Worm (Caenorhabditis elegans) whole organism, L4 larva: ENCODE results near the gene gfi-1.

ENCODE experiments used
- F10B5.3 ChIP-seq: sonication (generic microtip); optimal IDR thresholded peaks from 2 replicates; lab custom pipeline; 2016; ENCODE audit warnings: mild to moderate bottlenecking, missing genetic modification characterization, missing compliant biosample characterization
- F26F4.8 ChIP-seq: fragments of 200-800 bp; sonication (Bioruptor generic); conservative IDR thresholded peaks from 2 replicates; pipeline ENCODE4 v1.3.6; 2022; ENCODE audit warnings: missing genetic modification characterization, missing compliant biosample characterization
- T20F7.1 ChIP-seq: fragments of 200-800 bp; sonication (Bioruptor generic); optimal IDR thresholded peaks from 2 replicates; lab custom pipeline; 2018; ENCODE audit warnings: mild to moderate bottlenecking, missing genetic modification characterization, missing compliant biosample characterization
- T26A8.4 ChIP-seq: fragments of 200-800 bp; sonication (Bioruptor generic); IDR thresholded peaks from 2 replicates; pipeline ENCODE4 v1.3.6; 2022; ENCODE audit warnings: missing genetic modification characterization, missing compliant biosample characterization
- Y75B8A.6 ChIP-seq: fragments of 200-800 bp; sonication (Bioruptor generic); IDR thresholded peaks from 2 replicates; pipeline ENCODE4 v1.3.6; 2022; ENCODE audit warnings: missing genetic modification reagents, missing genetic modification characterization, missing compliant biosample characterization
- aha-1 ChIP-seq: fragments of 150-350 bp; peaks from one replicate; lab custom pipeline; 2014; ENCODE audit warnings: missing biosample characterization, missing genetic modification characterization
- aly-2 ChIP-seq: sonication (generic microtip); optimal IDR thresholded peaks from 2 replicates; lab custom pipeline; 2018; ENCODE audit warnings: missing biosample characterization, missing genetic modification characterization
- ceh-28 ChIP-seq: fragments of 150-350 bp; optimal IDR thresholded peaks from 2 replicates; lab custom pipeline; 2014; ENCODE audit warnings: missing biosample characterization, missing genetic modification reagents, missing genetic modification characterization
- cey-2 ChIP-seq: sonication (generic microtip); optimal IDR thresholded peaks from 3 replicates; lab custom pipeline; 2017; ENCODE audit warnings: missing genetic modification characterization, mild to moderate bottlenecking, missing compliant biosample characterization, antibody characterized with exemption, borderline replicate concordance; ENCODE audit not compliant: insufficient read depth
- ctbp-1 ChIP-seq: fragments of 200-800 bp; sonication (Bioruptor generic); IDR thresholded peaks from 2 replicates; pipeline ENCODE4 v1.3.6; 2022; ENCODE audit warnings: missing genetic modification reagents, missing genetic modification characterization, missing compliant biosample characterization
- daf-12 ChIP-seq: fragments of 150-350 bp; optimal IDR thresholded peaks from 2 replicates; lab custom pipeline; 2014; ENCODE audit warnings: missing biosample characterization, missing genetic modification reagents, missing genetic modification characterization
- daf-16 ChIP-seq, 3 experiments: sonication (generic microtip); optimal IDR thresholded peaks; 2 replicates each; lab custom pipeline; 2016 to 2017; ENCODE audit warnings: missing genetic modification characterization in 3 of 3, missing genetic modification reagents in 3 of 3, mild to moderate bottlenecking in 2 of 3, missing compliant biosample characterization in 2 of 3, missing biosample characterization in 1 of 3, moderate library complexity in 1 of 3
- dmd-8 ChIP-seq: fragments of 200-800 bp; sonication (Bioruptor generic); IDR thresholded peaks from 2 replicates; pipeline ENCODE4 v1.3.6; 2022; ENCODE audit warnings: missing genetic modification characterization, missing compliant biosample characterization
- dpl-1 ChIP-seq: fragments of 150-350 bp; optimal IDR thresholded peaks from 2 replicates; lab custom pipeline; 2014; ENCODE audit warnings: missing biosample characterization, missing genetic modification reagents, missing genetic modification characterization
- duxl-1 ChIP-seq: sonication (generic microtip); optimal IDR thresholded peaks from 2 replicates; lab custom pipeline; 2016; ENCODE audit warnings: mild to moderate bottlenecking, missing genetic modification characterization, moderate library complexity, missing compliant biosample characterization; ENCODE audit not compliant: poor library complexity
- dve-1 ChIP-seq: sonication (generic microtip); optimal IDR thresholded peaks from 2 replicates; lab custom pipeline; 2017; ENCODE audit warnings: antibody characterized with exemption, mild to moderate bottlenecking, missing genetic modification characterization, missing compliant biosample characterization; ENCODE audit not compliant: insufficient read depth
- hlh-11 ChIP-seq: fragments of 200-800 bp; sonication (Bioruptor generic); optimal IDR thresholded peaks from 2 replicates; lab custom pipeline; 2018; ENCODE audit warnings: mild to moderate bottlenecking, missing genetic modification characterization, missing compliant biosample characterization
- hmg-1.1 ChIP-seq: fragments of 200-800 bp; sonication (Bioruptor generic); IDR thresholded peaks from 2 replicates; pipeline ENCODE4 v1.3.6; 2022; ENCODE audit warnings: missing genetic modification reagents, missing genetic modification characterization, missing compliant biosample characterization
- lim-7 ChIP-seq: fragments of 200-800 bp; sonication (Bioruptor generic); IDR thresholded peaks from 2 replicates; pipeline ENCODE4 v1.3.6; 2022; ENCODE audit warnings: missing genetic modification characterization, missing compliant biosample characterization
- lin-1 ChIP-seq: fragments of 200-800 bp; sonication (Bioruptor generic); IDR thresholded peaks from 2 replicates; pipeline ENCODE4 v1.3.6; 2022; ENCODE audit warnings: missing genetic modification reagents, missing genetic modification characterization, missing compliant biosample characterization
- lin-38 ChIP-seq: fragments of 200-800 bp; sonication (Bioruptor generic); IDR thresholded peaks from 2 replicates; pipeline ENCODE4 v1.3.6; 2022; ENCODE audit warnings: missing genetic modification reagents, missing genetic modification characterization, missing compliant biosample characterization
- mep-1 ChIP-seq: fragments of 150-350 bp; sonication (generic microtip); optimal IDR thresholded peaks from 3 replicates; lab custom pipeline; 2014; ENCODE audit warnings: missing biosample characterization, missing genetic modification characterization
- mxl-2 ChIP-seq: fragments of 200-800 bp; sonication (Bioruptor generic); conservative IDR thresholded peaks from 2 replicates; pipeline ENCODE4 v1.3.6; 2022; ENCODE audit warnings: missing genetic modification reagents, missing genetic modification characterization, missing compliant biosample characterization
- nhr-10 ChIP-seq: fragments of 150-350 bp; optimal IDR thresholded peaks from 2 replicates; lab custom pipeline; 2014; ENCODE audit warnings: missing biosample characterization, missing genetic modification characterization
- nhr-102 ChIP-seq: sonication (generic microtip); optimal IDR thresholded peaks from 2 replicates; lab custom pipeline; 2016; ENCODE audit warnings: mild to moderate bottlenecking, missing genetic modification characterization, moderate library complexity, missing compliant biosample characterization
- nhr-25 ChIP-seq: sonication (generic microtip); optimal IDR thresholded peaks from 2 replicates; lab custom pipeline; 2017; ENCODE audit warnings: missing genetic modification characterization, mild to moderate bottlenecking, missing compliant biosample characterization, antibody characterized with exemption, moderate library complexity, borderline replicate concordance; ENCODE audit not compliant: insufficient read depth
- nhr-28 ChIP-seq: fragments of 150-350 bp; optimal IDR thresholded peaks from 2 replicates; lab custom pipeline; 2014; ENCODE audit warnings: missing biosample characterization, missing genetic modification characterization
- nhr-41 ChIP-seq: fragments of 200-800 bp; sonication (Bioruptor generic); IDR thresholded peaks from 2 replicates; pipeline ENCODE4 v1.3.6; 2022; ENCODE audit warnings: missing genetic modification reagents, missing genetic modification characterization, missing compliant biosample characterization
- nhr-42 ChIP-seq: fragments of 200-800 bp; sonication (Bioruptor generic); IDR thresholded peaks from 2 replicates; pipeline ENCODE4 v1.3.6; 2022; ENCODE audit warnings: missing genetic modification characterization, missing compliant biosample characterization
- nhr-77 ChIP-seq: fragments of 150-350 bp; optimal IDR thresholded peaks from 2 replicates; lab custom pipeline; 2014; ENCODE audit warnings: missing biosample characterization, missing genetic modification characterization
- pha-4 ChIP-seq, 2 experiments: fragments of 150-350 bp in 1 of 2; fragments of 200-800 bp in 1 of 2; sonication (Bioruptor generic) in 1 of 2; IDR thresholded peaks in 1 of 2; optimal IDR thresholded peaks in 1 of 2; 2 replicates each; pipeline versions ENCODE4 v1.3.6 to Lab custom; 2014 to 2022; ENCODE audit warnings: missing genetic modification characterization in 2 of 2, missing genetic modification reagents in 2 of 2, missing biosample characterization in 1 of 2, missing compliant biosample characterization in 1 of 2
- php-3 ChIP-seq: fragments of 200-800 bp; sonication (Bioruptor generic); IDR thresholded peaks from 2 replicates; pipeline ENCODE4 v1.3.6; 2022; ENCODE audit warnings: missing genetic modification reagents, missing genetic modification characterization, missing compliant biosample characterization
- pqm-1 ChIP-seq: sonication (generic microtip); optimal IDR thresholded peaks from 2 replicates; lab custom pipeline; 2017; ENCODE audit warnings: missing biosample characterization, missing genetic modification characterization
- saeg-2 ChIP-seq: fragments of 200-800 bp; sonication (Bioruptor generic); IDR thresholded peaks from 2 replicates; pipeline ENCODE4 v1.3.6; 2022; ENCODE audit warnings: missing genetic modification reagents, missing genetic modification characterization, missing compliant biosample characterization
- sdz-12 ChIP-seq: fragments of 200-800 bp; sonication (Bioruptor generic); optimal IDR thresholded peaks from 2 replicates; lab custom pipeline; 2018; ENCODE audit warnings: mild to moderate bottlenecking, missing genetic modification characterization, missing compliant biosample characterization
- set-16 ChIP-seq: fragments of 200-800 bp; sonication (Bioruptor generic); IDR thresholded peaks from 2 replicates; pipeline ENCODE4 v1.3.6; 2022; ENCODE audit warnings: missing genetic modification reagents, missing genetic modification characterization, missing compliant biosample characterization
- skn-1 ChIP-seq: fragments of 150-350 bp; optimal IDR thresholded peaks from 2 replicates; lab custom pipeline; 2014; ENCODE audit warnings: missing biosample characterization, missing genetic modification characterization
- snpc-4 ChIP-seq: fragments of 150-350 bp; optimal IDR thresholded peaks from 2 replicates; lab custom pipeline; 2014; ENCODE audit warnings: missing biosample characterization, missing genetic modification characterization
- tra-1 ChIP-seq: fragments of 200-800 bp; sonication (Bioruptor generic); IDR thresholded peaks from 2 replicates; pipeline ENCODE4 v1.3.6; 2022; ENCODE audit warnings: missing genetic modification reagents, missing genetic modification characterization, missing compliant biosample characterization
- unc-130 ChIP-seq: sonication (generic microtip); optimal IDR thresholded peaks from 2 replicates; lab custom pipeline; 2016; ENCODE audit warnings: missing genetic modification reagents, missing genetic modification characterization, missing compliant biosample characterization
- unc-62 ChIP-seq, 3 experiments: fragments of 150-350 bp in 1 of 3; sonication (generic microtip); optimal IDR thresholded peaks in 2 of 3; peaks in 1 of 3; 1 replicate in 1 of 3; 2 replicates in 2 of 3; lab custom pipeline; 2014 to 2017; ENCODE audit warnings: missing biosample characterization in 3 of 3, missing genetic modification characterization in 3 of 3, missing genetic modification reagents in 3 of 3, missing genotype in 1 of 3
- zfp-3 ChIP-seq: fragments of 200-800 bp; sonication (Bioruptor generic); conservative IDR thresholded peaks from 2 replicates; pipeline ENCODE4 v1.3.6; 2022; ENCODE audit warnings: missing genetic modification reagents, missing genetic modification characterization, missing compliant biosample characterization
- ztf-11 ChIP-seq: fragments of 150-350 bp; optimal IDR thresholded peaks from 2 replicates; lab custom pipeline; 2014; ENCODE audit warnings: missing biosample characterization, missing genetic modification characterization

gfi-1 gene

ce11 chrV:6400950-6401551 is 1.3 kb upstream of the gfi-1 start:
- TF ChIP-seq nhr-28 (tag; lab: Kevin White, UChicago) (peak; percentile 17), tra-1 (GFP tag; lab: Robert Waterston, UW) (peak; percentile 12; the same call in 1 of the 2 replicates), nhr-77 (peak; percentile 49), F26F4.8 (GFP tag; lab: Robert Waterston, UW) (no peak), ctbp-1 (no peak), set-16 (no peak), lim-7 (GFP tag; lab: Robert Waterston, UW) (peak; percentile 19; the same call in 1 of the 2 replicates), aly-2 (tag; lab: Kevin White, UChicago) (peak; percentile 77), pqm-1 (tag; lab: Kevin White, UChicago) (peak; percentile 14), daf-12 (tag; lab: Kevin White, UChicago) (no peak), snpc-4 (tag; lab: Kevin White, UChicago) (no peak), pha-4 (GFP tag; IDR thresholded peaks at IDR 0.05; lab: Robert Waterston, UW) (0 out of 2 replicates have a peak, but pooled peaks have one; percentile 20), pha-4 (tag; optimal IDR thresholded peaks at IDR 0.05; lab: Kevin White, UChicago) (no peak), aha-1 (tag; lab: Kevin White, UChicago) (peak; percentile 3), T20F7.1 (GFP tag; lab: Kevin White, UChicago) (peak; percentile 55), zfp-3 (GFP tag; lab: Robert Waterston, UW) (peak; percentile 75), lin-38 (GFP tag; lab: Robert Waterston, UW) (peak; percentile 42), Y75B8A.6 (GFP tag; lab: Robert Waterston, UW) (peak; percentile 77), mep-1 (tag; lab: Kevin White, UChicago) (peak; percentile 59), cey-2 (tag; lab: Kevin White, UChicago) (no peak), ztf-11 (tag; lab: Kevin White, UChicago) (no peak), lin-1 (0 out of 2 replicates have a peak, but pooled peaks have one; percentile 16), nhr-10 (tag; lab: Kevin White, UChicago) (peak; percentile 55), unc-62 (GFP tag; optimal IDR thresholded peaks at IDR 0.05 in 1 of 2; lab: Kevin White, UChicago) (peak in 1 of 2 experiments; percentile 57), unc-62 (tag; optimal IDR thresholded peaks at IDR 0.05; lab: Kevin White, UChicago) (no peak), dve-1 (peak; percentile 59), nhr-25 (tag; lab: Kevin White, UChicago) (no peak)
- TF ChIP-seq, all 104 proteins: peak for 17

- peak; percentile 1 for TF ChIP-seq hlh-11
- TF ChIP-seq T26A8.4 (GFP tag; lab: Robert Waterston, UW) = peak; percentile 62; the same call in 1 of the 2 replicates
- TF ChIP-seq nhr-28 (tag; lab: Kevin White, UChicago) = peak; percentile 45
- 0 out of 2 replicates have a peak, but pooled peaks have one; percentile 8 for TF ChIP-seq php-3
- TF ChIP-seq nhr-41 (GFP tag; lab: Robert Waterston, UW) = no peak
- TF ChIP-seq duxl-1 (tag; lab: Kevin White, UChicago) = no peak
- TF ChIP-seq dve-1 = peak; percentile 41
- TF ChIP-seq pqm-1 (tag; lab: Kevin White, UChicago) = peak; percentile 51
- TF ChIP-seq dpl-1 = no peak
- TF ChIP-seq daf-16 (GFP tag; optimal IDR thresholded peaks at IDR 0.05; lab: Kevin White, UChicago) = no peak
- peak; percentile 90 for TF ChIP-seq daf-16 (tag; optimal IDR thresholded peaks at IDR 0.05; lab: Kevin White, UChicago)
- no peak for TF ChIP-seq skn-1 (tag; lab: Kevin White, UChicago)
- no peak for TF ChIP-seq nhr-42 (GFP tag; lab: Robert Waterston, UW)
- TF ChIP-seq ceh-28 (tag; lab: Kevin White, UChicago) = no peak
Measured at ce11 chrV:6400528-6400927, 797 bp upstream of the gfi-1 start.

- TF ChIP-seq nhr-102 (tag; lab: Kevin White, UChicago) (peak; percentile 18), nhr-77 (peak; percentile 17), hmg-1.1 (GFP tag; lab: Robert Waterston, UW) (no peak), sdz-12 (GFP tag; lab: Kevin White, UChicago) (no peak), hlh-11 (peak; percentile 70), nhr-28 (tag; lab: Kevin White, UChicago) (peak; percentile 92), cey-2 (tag; lab: Kevin White, UChicago) (no peak), dmd-8 (GFP tag; lab: Robert Waterston, UW) (no peak), unc-130 (GFP tag; lab: Kevin White, UChicago) (no peak), php-3 (peak; percentile 72), skn-1 (tag; lab: Kevin White, UChicago) (no peak), mxl-2 (GFP tag; lab: Robert Waterston, UW) (no peak), nhr-25 (tag; lab: Kevin White, UChicago) (no peak), tra-1 (GFP tag; lab: Robert Waterston, UW) (peak; percentile 50; the same call in 1 of the 2 replicates), T20F7.1 (GFP tag; lab: Kevin White, UChicago) (no peak), saeg-2 (GFP tag; lab: Robert Waterston, UW) (no peak), pqm-1 (tag; lab: Kevin White, UChicago) (peak; percentile 78), F10B5.3 (tag; lab: Kevin White, UChicago) (no peak)
Measured at ce11 chrV:6398922-6399321, 809 bp downstream of the gfi-1 start.
